Fruit fly (Drosophila melanogaster) whole organism, adult: ENCODE measurements around the gene Aprt.

Source experiments
- CG11617 ChIP-seq: fragments of 200-800 bp; sonication (Bioruptor generic); optimal IDR thresholded peaks from 2 replicates; lab custom pipeline; 2017; ENCODE audit warnings: mild to moderate bottlenecking, missing biosample characterization, missing genetic modification reagents, missing genetic modification characterization
- CG12768 ChIP-seq: fragments of 200-800 bp; sonication (Bioruptor generic); optimal IDR thresholded peaks from 2 replicates; lab custom pipeline; 2017; ENCODE audit warnings: missing biosample characterization, missing genetic modification characterization, mild to moderate bottlenecking, moderate library complexity, missing genetic modification reagents
- CG14711 ChIP-seq: fragments of 200-800 bp; sonication (Bioruptor generic); optimal IDR thresholded peaks from 2 replicates; lab custom pipeline; 2018; ENCODE audit warnings: missing biosample characterization, mild to moderate bottlenecking, missing genetic modification characterization, moderate library complexity
- CG1620 ChIP-seq: fragments of 200-800 bp; sonication (Bioruptor generic); optimal IDR thresholded peaks from 2 replicates; lab custom pipeline; 2016; ENCODE audit warnings: missing biosample characterization, missing genetic modification characterization
- CG33017 ChIP-seq: fragments of 200-800 bp; sonication (Bioruptor generic); optimal IDR thresholded peaks from 2 replicates; lab custom pipeline; 2018; ENCODE audit warnings: missing biosample characterization, mild to moderate bottlenecking, missing genetic modification characterization, moderate library complexity
- CG5204 ChIP-seq: fragments of 200-800 bp; sonication (Bioruptor generic); optimal IDR thresholded peaks from 2 replicates; lab custom pipeline; 2016; ENCODE audit warnings: missing biosample characterization, missing genetic modification characterization
- CG7045 ChIP-seq: fragments of 200-800 bp; sonication (Bioruptor generic); optimal IDR thresholded peaks from 2 replicates; lab custom pipeline; 2017; ENCODE audit warnings: missing biosample characterization, mild to moderate bottlenecking, missing genetic modification characterization
- CG7101 ChIP-seq: fragments of 200-800 bp; sonication (Bioruptor generic); optimal IDR thresholded peaks from 2 replicates; lab custom pipeline; 2018; ENCODE audit warnings: missing biosample characterization, mild to moderate bottlenecking, missing genetic modification characterization, moderate library complexity
- Clk ChIP-seq: fragments of 200-800 bp; sonication (Bioruptor generic); optimal IDR thresholded peaks from 2 replicates; lab custom pipeline; 2017; ENCODE audit warnings: missing biosample characterization, missing genetic modification characterization
- Crg-1 ChIP-seq: fragments of 200-800 bp; sonication (Bioruptor generic); optimal IDR thresholded peaks from 2 replicates; lab custom pipeline; 2016; ENCODE audit warnings: missing biosample characterization, missing genetic modification characterization
- Hr96 ChIP-seq: fragments of 200-800 bp; sonication (Bioruptor generic); optimal IDR thresholded peaks from 2 replicates; lab custom pipeline; 2016; ENCODE audit warnings: missing biosample characterization, missing genetic modification characterization
- Mnt ChIP-seq: fragments of 200-800 bp; sonication (Bioruptor generic); optimal IDR thresholded peaks from 2 replicates; lab custom pipeline; 2016; ENCODE audit warnings: missing biosample characterization, mild to moderate bottlenecking, missing genetic modification characterization
- bab1 ChIP-seq: fragments of 200-800 bp; sonication (Bioruptor generic); optimal IDR thresholded peaks from 3 replicates; lab custom pipeline; 2019; ENCODE audit warnings: missing biosample characterization, mild to moderate bottlenecking, missing genetic modification characterization, moderate library complexity
- cic ChIP-seq: fragments of 200-800 bp; sonication (Bioruptor generic); optimal IDR thresholded peaks from 2 replicates; lab custom pipeline; 2017; ENCODE audit warnings: missing biosample characterization, mild to moderate bottlenecking, missing genetic modification characterization, moderate library complexity
- cnc ChIP-seq, 2 experiments: fragments of >200 bp; optimal IDR thresholded peaks; 2 replicates each; lab custom pipeline; 2017
- kay ChIP-seq: fragments of 200-800 bp; sonication (Bioruptor generic); peaks from one replicate; lab custom pipeline; 2016; ENCODE audit warnings: missing biosample characterization, missing genetic modification characterization, borderline replicate concordance
- ovo ChIP-seq: fragments of 200-800 bp; sonication (Bioruptor generic); optimal IDR thresholded peaks from 2 replicates; lab custom pipeline; 2016; ENCODE audit warnings: missing biosample characterization, missing genetic modification characterization
- pad ChIP-seq: fragments of 200-800 bp; sonication (Bioruptor generic); optimal IDR thresholded peaks from 3 replicates; lab custom pipeline; 2017; ENCODE audit warnings: missing biosample characterization, missing genetic modification characterization, mild to moderate bottlenecking, moderate library complexity, missing genetic modification reagents
- tj ChIP-seq: fragments of 200-800 bp; sonication (Bioruptor generic); optimal IDR thresholded peaks from 3 replicates; lab custom pipeline; 2017; ENCODE audit warnings: missing biosample characterization, mild to moderate bottlenecking, missing genetic modification characterization, moderate library complexity
- toe ChIP-seq: fragments of 200-800 bp; sonication (Bioruptor generic); optimal IDR thresholded peaks from 2 replicates; lab custom pipeline; 2016; ENCODE audit warnings: missing biosample characterization, missing genetic modification characterization

Gene Aprt

dm6 chr3L:1876215-1876625 is 8.6 kb downstream of the Aprt start, which contains the start of gene dre4:
Gene dre4, minus strand, starts transcription at chr3L:1876312.
- TF ChIP-seq CG11617 (GFP tag; lab: Kevin White, UChicago) (peak; percentile 50), Crg-1 (GFP tag; lab: Kevin White, UChicago) (peak; percentile 31), CG7045 (GFP tag; lab: Kevin White, UChicago) (peak; percentile 56), Clk (GFP tag; lab: Kevin White, UChicago) (no peak), Mnt (peak; percentile 60), bab1 (GFP tag; lab: Kevin White, UChicago) (peak; percentile 63), CG14711 (tag; lab: Kevin White, UChicago) (peak; percentile 44), CG12768 (GFP tag; lab: Kevin White, UChicago) (no peak), kay (GFP tag; lab: Kevin White, UChicago) (no peak), Hr96 (GFP tag; lab: Kevin White, UChicago) (no peak)

dm6 chr3L:1869719-1870118 is 15.1 kb downstream of the Aprt start, which contains the start of gene CG13924:
Gene CG13924, plus strand, starts transcription at chr3L:1870019.
- no peak for TF ChIP-seq Crg-1 (GFP tag; lab: Kevin White, UChicago)
- TF ChIP-seq toe, result no peak
- no peak for TF ChIP-seq CG33017 (tag; lab: Kevin White, UChicago)
- no peak for TF ChIP-seq CG7045 (GFP tag; lab: Kevin White, UChicago)
- no peak for TF ChIP-seq CG11617 (GFP tag; lab: Kevin White, UChicago)
- TF ChIP-seq Mnt, result no peak
- no peak for TF ChIP-seq kay (GFP tag; lab: Kevin White, UChicago)
- no peak for TF ChIP-seq CG12768 (GFP tag; lab: Kevin White, UChicago)
- no peak for TF ChIP-seq Hr96 (GFP tag; lab: Kevin White, UChicago)
- no peak for TF ChIP-seq pad (GFP tag; lab: Kevin White, UChicago)
- TF ChIP-seq ovo, result no peak
- TF ChIP-seq bab1 (GFP tag; lab: Kevin White, UChicago), result no peak
- TF ChIP-seq tj, result no peak

dm6 chr3L:1868841-1869240 is 16.0 kb downstream of the Aprt start:
- no peak for TF ChIP-seq toe
- TF ChIP-seq bab1 (GFP tag; lab: Kevin White, UChicago), result peak; percentile 18

- TF ChIP-seq pad (GFP tag; lab: Kevin White, UChicago) (no peak), CG1620 (GFP tag; lab: Kevin White, UChicago) (no peak), Mnt (no peak), cnc (optimal IDR thresholded peaks at IDR 0.05; lab: Kevin White, UChicago) (no peak), toe (no peak), Hr96 (GFP tag; lab: Kevin White, UChicago) (no peak), CG7101 (no peak), CG5204 (GFP tag; lab: Kevin White, UChicago) (no peak), CG33017 (tag; lab: Kevin White, UChicago) (no peak), CG14711 (tag; lab: Kevin White, UChicago) (no peak), tj (no peak), bab1 (GFP tag; lab: Kevin White, UChicago) (no peak)
Measured at dm6 chr3L:1866021-1866811, 18.6 kb downstream of the Aprt start.

dm6 chr3L:1865121-1865727 is 19.6 kb downstream of the Aprt start, which contains the start of the genes HBS1 and CG12025:
Gene HBS1, minus strand, starts transcription at chr3L:1865240.
Gene CG12025, plus strand, starts transcription at chr3L:1865430.
- TF ChIP-seq tj (peak; percentile 25), CG7045 (GFP tag; lab: Kevin White, UChicago) (peak; percentile 13), bab1 (GFP tag; lab: Kevin White, UChicago) (peak; percentile 38), CG7101 (peak; percentile 36), CG5204 (GFP tag; lab: Kevin White, UChicago) (no peak), Crg-1 (GFP tag; lab: Kevin White, UChicago) (no peak), kay (GFP tag; lab: Kevin White, UChicago) (no peak), pad (GFP tag; lab: Kevin White, UChicago) (peak; percentile 18), CG14711 (tag; lab: Kevin White, UChicago) (peak; percentile 62), CG33017 (tag; lab: Kevin White, UChicago) (peak; percentile 8), Mnt (peak; percentile 51), CG12768 (GFP tag; lab: Kevin White, UChicago) (no peak), Hr96 (GFP tag; lab: Kevin White, UChicago) (peak; percentile 58), Clk (GFP tag; lab: Kevin White, UChicago) (no peak), toe (peak; percentile 80), CG1620 (GFP tag; lab: Kevin White, UChicago) (peak; percentile 52), ovo (peak; percentile 19), cic (GFP tag; lab: Kevin White, UChicago) (no peak), CG11617 (GFP tag; lab: Kevin White, UChicago) (no peak), cnc (optimal IDR thresholded peaks at IDR 0.05; lab: Kevin White, UChicago) (no peak)
